Worm (Caenorhabditis elegans) whole organism, L4/young adult: Measurements from ENCODE around the gene F47D12.6.

Experiments used
- W03F9.2 ChIP-seq: fragments of 150-350 bp; optimal IDR thresholded peaks from 2 replicates; lab custom pipeline; 2014; ENCODE audit warnings: missing biosample characterization, missing genetic modification characterization
- dao-5 ChIP-seq: sonication (generic microtip); optimal IDR thresholded peaks from 2 replicates; lab custom pipeline; 2016; ENCODE audit warnings: missing genotype, missing genetic modification characterization, moderate library complexity, missing compliant biosample characterization
- him-1 ChIP-seq: sonication (generic microtip); optimal IDR thresholded peaks from 2 replicates; lab custom pipeline; 2016; ENCODE audit warnings: missing genotype, missing genetic modification reagents, missing genetic modification characterization, missing compliant biosample characterization

Gene F47D12.6

ce11 chrIII:6264447-6264846 is 22.6 kb downstream of the F47D12.6 start, which contains the start of gene srg-5:
Gene srg-5, minus strand, starts transcription at chrIII:6264547.
- TF ChIP-seq him-1 (tag; lab: Kevin White, UChicago) (no peak), W03F9.2 (tag; lab: Kevin White, UChicago) (no peak), dao-5 (tag; lab: Kevin White, UChicago) (no peak)

DNA sequence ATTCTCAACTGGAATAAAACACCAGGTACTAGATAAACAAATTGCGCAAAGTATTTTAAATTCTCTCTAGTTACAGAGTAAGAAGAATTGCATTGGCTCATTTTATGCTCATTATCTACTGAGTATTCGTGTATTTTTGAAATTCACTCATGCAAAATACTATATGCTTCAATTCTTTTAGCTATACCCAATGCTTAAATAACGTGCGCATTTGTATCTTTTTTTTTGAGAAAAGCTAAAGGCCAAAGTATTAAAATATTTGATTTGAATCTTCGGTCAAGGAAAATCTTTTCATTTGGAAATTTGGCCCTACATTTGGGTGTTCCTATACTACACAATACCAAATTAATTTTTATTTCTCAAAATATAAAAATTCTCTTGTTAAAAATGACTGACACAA is 25.1 kb downstream of the F47D12.6 start, which contains the start of gene srg-4:
srg-4 (minus strand) TSS at position 101 of the 400 bp plus-strand sequence.
- TF ChIP-seq him-1 (tag; lab: Kevin White, UChicago) (no peak), dao-5 (tag; lab: Kevin White, UChicago) (no peak), W03F9.2 (tag; lab: Kevin White, UChicago) (no peak)

- TF ChIP-seq him-1 (tag; lab: Kevin White, UChicago) (no peak), W03F9.2 (tag; lab: Kevin White, UChicago) (no peak), dao-5 (tag; lab: Kevin White, UChicago) (no peak)
Observed at ce11 chrIII:6260115-6260514, 27.0 kb downstream of the F47D12.6 start, which contains the start of gene srg-2. Gene srg-2, minus strand, starts transcription at chrIII:6260215.

DNA sequence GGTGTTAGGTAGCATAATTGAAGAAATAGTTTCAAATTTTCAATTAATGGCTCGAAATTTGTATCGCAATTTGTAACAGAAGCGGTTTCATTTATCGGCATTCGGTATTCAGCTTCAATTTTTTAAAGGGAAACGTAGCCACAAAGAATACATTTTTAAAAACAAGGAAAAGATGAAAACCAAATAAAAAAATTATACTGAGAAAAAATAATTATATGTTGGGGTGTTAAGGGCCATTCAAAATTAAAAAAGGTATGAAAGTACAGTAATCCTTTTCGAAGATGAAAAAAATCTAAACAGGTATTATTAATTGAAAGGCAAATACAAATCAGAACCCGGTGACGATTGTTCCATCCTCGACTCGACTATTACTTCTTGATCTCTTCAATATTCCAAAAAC is 28.8 kb downstream of the F47D12.6 start, which contains the start of gene srg-1:
srg-1 (minus strand) TSS at position 101 of the 400 bp plus-strand sequence.
- TF ChIP-seq him-1 (tag; lab: Kevin White, UChicago) (no peak), dao-5 (tag; lab: Kevin White, UChicago) (no peak), W03F9.2 (tag; lab: Kevin White, UChicago) (no peak)

DNA sequence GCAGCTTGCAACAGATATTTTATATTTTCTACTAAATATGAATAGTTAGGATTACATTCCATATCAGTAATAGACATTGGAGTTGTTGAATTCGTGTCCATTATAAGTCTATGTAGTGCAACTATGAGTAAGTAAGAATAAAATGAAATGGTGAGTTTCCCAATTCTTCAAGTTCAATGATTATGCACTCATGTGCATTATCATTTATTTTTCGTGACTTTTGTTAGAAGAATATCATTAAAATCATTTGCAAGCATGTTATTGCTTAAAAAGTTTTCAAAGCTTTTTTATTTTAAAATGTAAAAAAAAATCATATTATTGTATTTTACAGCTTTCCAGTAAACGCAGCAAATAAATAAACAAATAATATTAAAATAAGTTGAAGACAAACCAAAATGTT is 30.4 kb downstream of the F47D12.6 start, which contains the start of gene srg-9:
srg-9 (minus strand) TSS at position 101 of the 400 bp plus-strand sequence.
- no peak for TF ChIP-seq W03F9.2 (tag; lab: Kevin White, UChicago)
- no peak for TF ChIP-seq dao-5 (tag; lab: Kevin White, UChicago)
- no peak for TF ChIP-seq him-1 (tag; lab: Kevin White, UChicago)

DNA sequence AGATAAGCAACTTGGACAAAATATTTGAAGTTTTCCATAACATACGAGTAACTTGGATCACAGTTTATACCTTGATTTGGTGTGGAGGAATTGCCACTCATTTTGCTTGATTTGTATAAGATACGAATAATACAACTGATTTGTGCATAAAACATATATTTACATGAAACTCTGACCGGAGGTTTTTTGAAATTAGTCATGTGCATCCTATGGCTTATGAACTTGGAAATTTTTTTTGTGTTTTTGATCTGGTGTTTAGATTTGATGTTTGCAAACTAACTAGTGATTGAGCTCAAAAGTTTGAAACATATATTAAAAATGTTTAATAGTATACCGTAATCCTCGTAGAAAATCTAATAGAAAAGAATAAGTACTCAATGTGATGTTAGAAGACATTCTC is 32.4 kb downstream of the F47D12.6 start, which contains the start of gene srg-8:
srg-8 (minus strand) TSS at position 101 of the 400 bp plus-strand sequence.
- TF ChIP-seq W03F9.2 (tag; lab: Kevin White, UChicago) (no peak), dao-5 (tag; lab: Kevin White, UChicago) (no peak), him-1 (tag; lab: Kevin White, UChicago) (no peak)

DNA sequence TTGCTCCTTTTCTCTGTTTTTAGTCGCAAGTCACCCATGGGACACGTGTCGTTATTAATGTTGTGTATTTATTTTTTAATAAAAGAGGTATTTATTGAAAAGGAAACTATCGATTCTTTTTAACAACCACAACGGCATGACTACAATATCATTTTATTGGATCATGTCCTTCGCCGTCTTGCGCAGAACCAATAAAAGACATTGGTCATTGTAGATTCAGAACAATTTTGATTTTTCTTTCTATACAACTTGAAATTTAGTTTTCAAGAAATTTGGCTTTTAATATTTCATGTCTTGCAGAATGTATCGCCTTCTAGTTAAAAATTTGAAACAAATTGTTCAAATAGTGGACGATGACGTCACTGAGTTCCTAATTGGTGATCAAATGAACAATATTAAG is 35.6 kb downstream of the F47D12.6 start, which contains the start of gene amdh-1:
amdh-1 (plus strand) TSS at position 301 of the 400 bp plus-strand sequence.
- no peak for TF ChIP-seq him-1 (tag; lab: Kevin White, UChicago)
- no peak for TF ChIP-seq W03F9.2 (tag; lab: Kevin White, UChicago)
- TF ChIP-seq dao-5 (tag; lab: Kevin White, UChicago), result no peak

DNA sequence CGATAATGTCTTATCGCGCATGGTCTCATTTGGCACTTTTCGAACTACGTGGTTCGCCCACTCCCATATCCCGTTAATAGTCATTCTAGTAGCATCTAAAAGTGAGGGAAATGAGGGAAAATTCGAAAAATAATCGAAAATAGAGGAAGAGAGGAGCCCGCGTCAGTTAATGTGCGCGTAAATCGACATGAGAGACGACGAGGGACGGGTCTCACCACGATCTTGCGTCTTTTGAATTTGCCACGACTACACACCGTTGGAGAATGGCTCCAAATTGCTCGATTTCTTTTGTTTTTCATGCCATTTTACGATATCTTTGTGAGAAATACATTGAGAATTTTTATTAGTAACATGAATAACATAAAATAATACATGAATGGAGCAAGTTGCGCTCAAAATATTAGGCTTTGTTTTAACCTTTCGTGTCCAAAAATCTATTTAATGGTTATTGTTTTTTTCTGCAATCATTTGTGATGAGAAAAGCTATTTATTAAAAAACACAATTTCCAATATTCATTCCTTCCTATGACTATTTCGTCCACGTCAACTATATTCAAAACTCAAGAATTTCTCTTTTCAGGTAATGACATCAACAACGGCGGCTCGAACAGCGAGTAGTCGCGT is 38.9 kb downstream of the F47D12.6 start, which contains the start of the genes gen-1 and stt-3:
gen-1 (minus strand) TSS at position 95 of the 624 bp plus-strand sequence.
stt-3 (plus strand) TSS at position 574 of the 624 bp plus-strand sequence.
- TF ChIP-seq him-1 (tag; lab: Kevin White, UChicago) (no peak), W03F9.2 (tag; lab: Kevin White, UChicago) (no peak), dao-5 (tag; lab: Kevin White, UChicago) (no peak)

DNA sequence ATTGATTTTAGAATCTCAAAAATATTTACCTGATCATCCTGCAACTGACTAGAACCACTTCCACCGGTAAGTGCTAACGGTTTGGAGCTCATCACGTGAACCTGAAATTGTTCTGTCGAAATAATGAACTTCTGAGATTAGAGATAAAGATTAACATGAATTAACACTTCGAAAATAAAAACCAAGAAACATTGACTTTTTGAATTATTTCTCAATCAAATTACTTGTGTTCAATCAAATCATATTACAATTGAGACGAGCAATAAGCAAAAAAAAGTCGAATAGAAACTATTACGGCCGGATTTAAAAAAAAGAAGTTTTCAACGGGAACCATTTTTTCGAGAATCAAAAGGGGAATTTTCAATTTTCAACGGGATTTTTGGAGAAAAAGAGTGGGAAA is 41.4 kb downstream of the F47D12.6 start, which contains the start of gene bcas-2:
bcas-2 (minus strand) TSS at position 101 of the 400 bp plus-strand sequence.
- no peak for TF ChIP-seq dao-5 (tag; lab: Kevin White, UChicago)
- no peak for TF ChIP-seq him-1 (tag; lab: Kevin White, UChicago)
- no peak for TF ChIP-seq W03F9.2 (tag; lab: Kevin White, UChicago)

DNA sequence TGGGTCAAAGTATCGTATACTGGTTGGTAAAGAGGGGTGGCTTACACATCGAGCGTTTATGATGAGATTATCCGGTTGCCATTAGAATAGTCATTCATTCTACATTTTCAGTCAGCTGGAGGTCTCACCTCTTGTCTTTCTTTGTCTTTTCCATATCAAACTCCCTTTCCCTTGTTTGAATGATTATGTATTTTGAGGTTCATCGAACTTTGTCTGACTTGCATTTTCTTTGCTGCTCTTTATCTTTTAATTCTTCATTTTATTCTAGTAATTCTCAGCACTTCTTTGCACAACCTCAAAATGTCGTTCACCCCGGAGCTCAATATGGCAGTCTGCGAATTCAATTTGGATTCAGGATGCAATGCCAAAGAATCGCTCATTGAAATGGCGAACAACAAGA is 46.6 kb downstream of the F47D12.6 start, which contains the start of gene T12A2.3:
T12A2.3 (plus strand) TSS at position 301 of the 400 bp plus-strand sequence.
- TF ChIP-seq him-1 (tag; lab: Kevin White, UChicago) (no peak), W03F9.2 (tag; lab: Kevin White, UChicago) (no peak)

DNA sequence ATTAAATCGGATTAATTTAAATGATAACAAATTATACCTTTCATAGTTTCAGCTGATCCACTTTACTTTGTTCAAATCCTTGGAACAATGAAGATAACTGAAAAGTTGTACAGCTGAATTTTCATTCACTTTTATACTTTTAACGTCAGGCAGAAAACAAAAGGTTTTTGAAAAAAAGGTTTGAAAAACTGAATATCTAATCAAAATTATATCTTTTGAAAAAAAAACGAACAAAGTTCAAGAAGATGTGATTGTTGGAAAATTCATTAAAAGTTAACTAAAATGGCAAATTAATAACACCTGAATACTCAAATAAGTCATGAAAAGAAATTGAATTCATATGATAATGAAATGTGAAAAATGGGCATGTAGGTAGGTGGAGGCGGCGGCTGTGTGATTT is 50.4 kb downstream of the F47D12.6 start, which contains the start of gene T12A2.21:
T12A2.21 (minus strand) TSS at position 101 of the 400 bp plus-strand sequence.
- no peak for TF ChIP-seq him-1 (tag; lab: Kevin White, UChicago)
- no peak for TF ChIP-seq dao-5 (tag; lab: Kevin White, UChicago)
- no peak for TF ChIP-seq W03F9.2 (tag; lab: Kevin White, UChicago)
